Worm (Caenorhabditis elegans): ENCODE data around the gene sptl-2.

- no peak for TF ChIP-seq flt-1 (GFP tag; IDR thresholded peaks at IDR 0.05)
- no peak for TF ChIP-seq tab-1 (GFP tag; IDR thresholded peaks at IDR 0.05)
- TF ChIP-seq T22C8.4 (GFP tag; IDR thresholded peaks at IDR 0.05) = no peak
- no peak for TF ChIP-seq cog-1 (tag; optimal IDR thresholded peaks at IDR 0.05)
- TF ChIP-seq ztf-29 (GFP tag; IDR thresholded peaks at IDR 0.05) = no peak
- no peak for TF ChIP-seq klf-2 (GFP tag; conservative IDR thresholded peaks at IDR 0.05)
- no peak for TF ChIP-seq med-1 (GFP tag; optimal IDR thresholded peaks at IDR 0.05; ENCODE audit: insufficient read depth)
- TF ChIP-seq ztf-23 (GFP tag; IDR thresholded peaks at IDR 0.05) = no peak
These were observed 6.9 kb upstream of the sptl-2 start, which contains the start of gene Y97E10AR.4 for ce11 chrV:8010103-8010502.

Measured in whole organism, midembryonic.